Worm (Caenorhabditis elegans) whole organism, young adult: Measurements from ENCODE around the gene zer-1.

Experiments used
- Y67H2A.10 ChIP-seq: fragments of 200-800 bp; sonication (Bioruptor generic); conservative IDR thresholded peaks from 2 replicates; pipeline ENCODE4 v1.3.6; 2022; ENCODE audit warnings: missing genetic modification reagents, missing genetic modification characterization, missing compliant biosample characterization
- ZK185.1 ChIP-seq: sonication (generic microtip); optimal IDR thresholded peaks from 2 replicates; lab custom pipeline; 2016; ENCODE audit warnings: mild to moderate bottlenecking, missing genetic modification characterization, missing compliant biosample characterization; ENCODE audit not compliant: poor library complexity, severe bottlenecking
- dpff-1 ChIP-seq: sonication (generic microtip); optimal IDR thresholded peaks from 2 replicates; lab custom pipeline; 2017; ENCODE audit warnings: mild to moderate bottlenecking, missing genetic modification characterization, missing compliant biosample characterization
- hmg-1.2 ChIP-seq: fragments of 200-800 bp; sonication (Bioruptor generic); IDR thresholded peaks from 2 replicates; pipeline ENCODE4 v1.3.6; 2022; ENCODE audit warnings: missing genetic modification reagents, missing genetic modification characterization, missing compliant biosample characterization
- madf-10 ChIP-seq: sonication (generic microtip); optimal IDR thresholded peaks from 2 replicates; lab custom pipeline; 2016; ENCODE audit warnings: mild to moderate bottlenecking, missing genetic modification characterization, missing compliant biosample characterization
- madf-6 ChIP-seq: fragments of 200-800 bp; sonication (Bioruptor generic); IDR thresholded peaks from 2 replicates; pipeline ENCODE4 v1.3.6; 2022; ENCODE audit warnings: missing genetic modification reagents, missing genetic modification characterization, missing compliant biosample characterization
- nhr-90 ChIP-seq: sonication (generic microtip); optimal IDR thresholded peaks from 2 replicates; lab custom pipeline; 2016; ENCODE audit warnings: missing genotype, mild to moderate bottlenecking, missing genetic modification characterization, missing compliant biosample characterization
- repo-1 ChIP-seq: sonication (generic microtip); optimal IDR thresholded peaks from 2 replicates; lab custom pipeline; 2017; ENCODE audit warnings: mild to moderate bottlenecking, missing genetic modification characterization, missing compliant biosample characterization
- ztf-25 ChIP-seq: fragments of 200-800 bp; sonication (Bioruptor generic); IDR thresholded peaks from 2 replicates; pipeline ENCODE4 v1.3.6; 2022; ENCODE audit warnings: missing genetic modification reagents, missing genetic modification characterization, missing compliant biosample characterization
- ztf-6 ChIP-seq: fragments of 200-800 bp; sonication (Bioruptor generic); IDR thresholded peaks from 2 replicates; pipeline ENCODE4 v1.3.6; 2022; ENCODE audit warnings: missing genetic modification reagents, missing genetic modification characterization, missing compliant biosample characterization

- TF ChIP-seq ztf-6 (GFP tag; lab: Robert Waterston, UW) (no peak), madf-6 (GFP tag; lab: Robert Waterston, UW) (no peak), ZK185.1 (tag; lab: Kevin White, UChicago) (no peak), repo-1 (tag; lab: Kevin White, UChicago) (no peak), Y67H2A.10 (GFP tag; lab: Robert Waterston, UW) (no peak), ztf-25 (GFP tag; lab: Robert Waterston, UW) (no peak), nhr-90 (no peak), hmg-1.2 (GFP tag; lab: Robert Waterston, UW) (no peak), dpff-1 (tag; lab: Kevin White, UChicago) (no peak), madf-10 (no peak)
These were observed 33.2 kb downstream of the zer-1 start for ce11 chrIII:853414-853813.
